Worm (Caenorhabditis elegans) whole organism, L3 larva: ENCODE results near the gene srx-108.

ENCODE experiments used
- R02D3.7 ChIP-seq: fragments of 150-350 bp; optimal IDR thresholded peaks from 2 replicates; lab custom pipeline; 2014; ENCODE audit warnings: missing biosample characterization, missing genetic modification characterization
- ZK546.5 ChIP-seq: sonication (generic microtip); optimal IDR thresholded peaks from 2 replicates; lab custom pipeline; 2017; ENCODE audit warnings: missing biosample characterization, missing genetic modification characterization
- aly-2 ChIP-seq: fragments of 150-350 bp; optimal IDR thresholded peaks from 2 replicates; lab custom pipeline; 2014; ENCODE audit warnings: missing biosample characterization, missing genetic modification characterization
- ama-1 ChIP-seq: fragments of 150-350 bp; optimal IDR thresholded peaks from 2 replicates; lab custom pipeline; 2018
- ceh-16 ChIP-seq: sonication (generic microtip); optimal IDR thresholded peaks from 2 replicates; lab custom pipeline; 2017; ENCODE audit warnings: missing biosample characterization, missing genetic modification characterization
- ceh-28 ChIP-seq: fragments of 150-350 bp; optimal IDR thresholded peaks from 2 replicates; lab custom pipeline; 2014; ENCODE audit warnings: missing biosample characterization, missing genetic modification reagents, missing genetic modification characterization
- ceh-9 ChIP-seq: sonication (generic microtip); optimal IDR thresholded peaks from 2 replicates; lab custom pipeline; 2018; ENCODE audit warnings: missing biosample characterization, missing genetic modification characterization
- egl-27 ChIP-seq: sonication (generic microtip); optimal IDR thresholded peaks from 4 replicates; lab custom pipeline; 2017; ENCODE audit warnings: missing biosample characterization, missing genetic modification reagents, missing genetic modification characterization
- egl-5 ChIP-seq: fragments of 150-350 bp; optimal IDR thresholded peaks from 2 replicates; lab custom pipeline; 2017; ENCODE audit warnings: missing biosample characterization, missing genetic modification reagents, missing genetic modification characterization, inconsistent platforms
- elt-1 ChIP-seq: fragments of 150-350 bp; optimal IDR thresholded peaks from 2 replicates; lab custom pipeline; 2014; ENCODE audit warnings: missing biosample characterization, missing genetic modification characterization
- elt-2 ChIP-seq: sonication (generic microtip); optimal IDR thresholded peaks from 2 replicates; lab custom pipeline; 2016; ENCODE audit warnings: missing genetic modification reagents, mild to moderate bottlenecking, missing genetic modification characterization, missing compliant biosample characterization
- elt-3 ChIP-seq, 3 experiments: fragments of 150-350 bp in 1 of 3; sonication (generic microtip) in 2 of 3; optimal IDR thresholded peaks; 2 replicates in 2 of 3; 4 replicates in 1 of 3; lab custom pipeline; 2014 to 2017; ENCODE audit warnings: missing biosample characterization in 3 of 3, missing genetic modification characterization in 3 of 3
- eor-1 ChIP-seq, 2 experiments: fragments of 150-350 bp; optimal IDR thresholded peaks; 2 replicates each; lab custom pipeline; 2014 to 2018; ENCODE audit warnings: missing biosample characterization in 2 of 2, missing genetic modification characterization in 2 of 2
- fkh-10 ChIP-seq: sonication (generic microtip); optimal IDR thresholded peaks from 2 replicates; lab custom pipeline; 2017; ENCODE audit warnings: missing biosample characterization, missing genetic modification reagents, missing genetic modification characterization
- fos-1 ChIP-seq: fragments of 150-350 bp; optimal IDR thresholded peaks from 2 replicates; lab custom pipeline; 2014; ENCODE audit warnings: missing biosample characterization, missing genetic modification characterization
- hmg-11 ChIP-seq: sonication (generic microtip); optimal IDR thresholded peaks from 2 replicates; lab custom pipeline; 2016; ENCODE audit warnings: missing genetic modification characterization, missing compliant biosample characterization
- jun-1 ChIP-seq: fragments of 150-350 bp; optimal IDR thresholded peaks from 2 replicates; lab custom pipeline; 2014; ENCODE audit warnings: missing biosample characterization, missing genetic modification reagents, missing genetic modification characterization
- lin-15B ChIP-seq: fragments of 150-350 bp; optimal IDR thresholded peaks from 2 replicates; lab custom pipeline; 2014; ENCODE audit warnings: missing biosample characterization, missing genetic modification characterization
- lin-39 ChIP-seq: fragments of 150-350 bp; optimal IDR thresholded peaks from 2 replicates; lab custom pipeline; 2018; ENCODE audit warnings: missing biosample characterization, missing genetic modification reagents, missing genetic modification characterization
- lsy-12 ChIP-seq: sonication (generic microtip); optimal IDR thresholded peaks from 2 replicates; lab custom pipeline; 2016; ENCODE audit warnings: mild to moderate bottlenecking, missing genetic modification characterization, missing compliant biosample characterization
- mdl-1 ChIP-seq: fragments of 150-350 bp; optimal IDR thresholded peaks from 2 replicates; lab custom pipeline; 2014; ENCODE audit warnings: missing biosample characterization, missing genetic modification characterization
- mml-1 ChIP-seq: fragments of 150-350 bp; sonication (generic microtip); optimal IDR thresholded peaks from 3 replicates; lab custom pipeline; 2014; ENCODE audit warnings: missing biosample characterization, missing genetic modification characterization
- nfya-1 ChIP-seq: sonication (generic microtip); optimal IDR thresholded peaks from 2 replicates; lab custom pipeline; 2017; ENCODE audit warnings: missing genetic modification characterization, mild to moderate bottlenecking, missing compliant biosample characterization, antibody characterized with exemption, moderate library complexity; ENCODE audit not compliant: insufficient read depth
- nhr-11 ChIP-seq: fragments of 150-350 bp; optimal IDR thresholded peaks from 2 replicates; lab custom pipeline; 2014; ENCODE audit warnings: missing biosample characterization, missing genetic modification characterization
- nhr-12 ChIP-seq: fragments of 150-350 bp; optimal IDR thresholded peaks from 2 replicates; lab custom pipeline; 2014; ENCODE audit warnings: missing biosample characterization, missing genetic modification characterization
- nhr-23 ChIP-seq: fragments of 150-350 bp; optimal IDR thresholded peaks from 2 replicates; lab custom pipeline; 2014; ENCODE audit warnings: missing biosample characterization, missing genetic modification reagents, missing genetic modification characterization
- nhr-237 ChIP-seq: fragments of 150-350 bp; optimal IDR thresholded peaks from 2 replicates; lab custom pipeline; 2014; ENCODE audit warnings: missing biosample characterization, missing genetic modification characterization
- nhr-25 ChIP-seq: sonication (generic microtip); optimal IDR thresholded peaks from 2 replicates; lab custom pipeline; 2017; ENCODE audit warnings: missing biosample characterization, missing genetic modification characterization
- nhr-28 ChIP-seq: fragments of 150-350 bp; optimal IDR thresholded peaks from 2 replicates; lab custom pipeline; 2014; ENCODE audit warnings: missing biosample characterization, missing genetic modification characterization
- nhr-43 ChIP-seq: sonication (generic microtip); optimal IDR thresholded peaks from 2 replicates; lab custom pipeline; 2016; ENCODE audit warnings: mild to moderate bottlenecking, missing genetic modification characterization, missing compliant biosample characterization; ENCODE audit not compliant: poor library complexity, severe bottlenecking
- nhr-77 ChIP-seq: fragments of 150-350 bp; optimal IDR thresholded peaks from 2 replicates; lab custom pipeline; 2014; ENCODE audit warnings: missing biosample characterization, missing genetic modification characterization
- pha-4 ChIP-seq: fragments of 150-350 bp; optimal IDR thresholded peaks from 2 replicates; lab custom pipeline; 2014; ENCODE audit warnings: missing biosample characterization, missing genetic modification reagents, missing genetic modification characterization
- pqm-1 ChIP-seq: fragments of 150-350 bp; optimal IDR thresholded peaks from 2 replicates; lab custom pipeline; 2017; ENCODE audit warnings: missing biosample characterization, missing genetic modification characterization, inconsistent platforms
- sea-2 ChIP-seq: fragments of 150-350 bp; sonication (generic microtip); optimal IDR thresholded peaks from 4 replicates; lab custom pipeline; 2014; ENCODE audit warnings: missing biosample characterization, missing genetic modification reagents, missing genetic modification characterization
- snpc-4 ChIP-seq: fragments of 150-350 bp; optimal IDR thresholded peaks from 2 replicates; lab custom pipeline; 2014; ENCODE audit warnings: missing biosample characterization, missing genetic modification characterization
- tbx-2 ChIP-seq: sonication (generic microtip); optimal IDR thresholded peaks from 2 replicates; lab custom pipeline; 2016; ENCODE audit warnings: mild to moderate bottlenecking, missing genetic modification characterization, missing compliant biosample characterization
- unc-39 ChIP-seq: sonication (generic microtip); optimal IDR thresholded peaks from 4 replicates; lab custom pipeline; 2017; ENCODE audit warnings: missing biosample characterization, missing genetic modification characterization
- unc-62 ChIP-seq: fragments of 150-350 bp; sonication (generic microtip); optimal IDR thresholded peaks from 4 replicates; lab custom pipeline; 2014; ENCODE audit warnings: missing biosample characterization, missing genetic modification reagents, missing genetic modification characterization
- zag-1 ChIP-seq: fragments of 150-350 bp; optimal IDR thresholded peaks from 2 replicates; lab custom pipeline; 2014; ENCODE audit warnings: missing biosample characterization, missing genetic modification characterization
- ztf-11 ChIP-seq: fragments of 150-350 bp; optimal IDR thresholded peaks from 2 replicates; lab custom pipeline; 2014; ENCODE audit warnings: missing biosample characterization, missing genetic modification characterization
- ztf-4 ChIP-seq: fragments of 150-350 bp; optimal IDR thresholded peaks from 2 replicates; lab custom pipeline; 2014; ENCODE audit warnings: missing biosample characterization, missing genetic modification characterization

srx-108 gene

ce11 chrII:3705320-3705719 lies at the start of gene srx-108:
TSS of gene srx-108 (plus strand) at chrII:3705620.
- TF ChIP-seq nhr-11 (tag; lab: Kevin White, UChicago) (no peak), aly-2 (tag; lab: Kevin White, UChicago) (no peak), fos-1 (tag; lab: Kevin White, UChicago) (no peak), elt-2 (tag; lab: Kevin White, UChicago) (no peak), ztf-4 (tag; lab: Kevin White, UChicago) (no peak), R02D3.7 (tag; lab: Kevin White, UChicago) (no peak), egl-5 (tag; lab: Kevin White, UChicago) (no peak), nhr-25 (tag; lab: Kevin White, UChicago) (no peak), pqm-1 (no peak), lin-15B (tag; lab: Kevin White, UChicago) (no peak), lsy-12 (tag; lab: Kevin White, UChicago) (no peak), snpc-4 (tag; lab: Kevin White, UChicago) (no peak), zag-1 (tag; lab: Kevin White, UChicago) (no peak), ama-1 (no peak), ZK546.5 (tag; lab: Kevin White, UChicago) (no peak), unc-39 (tag; lab: Kevin White, UChicago) (no peak), nhr-43 (tag; lab: Kevin White, UChicago) (no peak), nhr-12 (tag; lab: Kevin White, UChicago) (no peak)

ce11 chrII:3659776-3660175 lies 45.6 kb upstream of the srx-108 start, which contains the start of gene F19B10.4:
TSS of gene F19B10.4 (plus strand) at chrII:3660076.
- TF ChIP-seq nhr-12 (tag; lab: Kevin White, UChicago) (no peak), nhr-77 (tag; lab: Kevin White, UChicago) (no peak), nhr-43 (tag; lab: Kevin White, UChicago) (no peak), eor-1 (tag; optimal IDR thresholded peaks at IDR 0.05; lab: Kevin White, UChicago) (no peak), fkh-10 (GFP tag; lab: Kevin White, UChicago) (no peak), nhr-237 (tag; lab: Kevin White, UChicago) (no peak), pqm-1 (no peak)

- TF ChIP-seq mml-1 (tag; lab: Kevin White, UChicago) (no peak), egl-5 (tag; lab: Kevin White, UChicago) (no peak), egl-27 (tag; lab: Kevin White, UChicago) (no peak), nhr-23 (no peak), lsy-12 (tag; lab: Kevin White, UChicago) (no peak), ceh-16 (no peak), unc-39 (tag; lab: Kevin White, UChicago) (no peak), lin-39 (tag; lab: Kevin White, UChicago) (no peak), hmg-11 (no peak), eor-1 (tag; optimal IDR thresholded peaks at IDR 0.05; lab: Kevin White, UChicago) (no peak), elt-1 (no peak), ceh-9 (no peak), ama-1 (no peak), pha-4 (tag; lab: Kevin White, UChicago) (no peak), sea-2 (GFP tag; lab: Kevin White, UChicago) (no peak), nhr-43 (tag; lab: Kevin White, UChicago) (no peak), ceh-28 (tag; lab: Kevin White, UChicago) (no peak), elt-3 (tag; optimal IDR thresholded peaks at IDR 0.05; lab: Kevin White, UChicago) (peak in 1 of 3 experiments; percentile 41), jun-1 (no peak), tbx-2 (tag; lab: Kevin White, UChicago) (no peak), unc-62 (GFP tag; lab: Kevin White, UChicago) (no peak), elt-2 (tag; lab: Kevin White, UChicago) (peak; percentile 70), fos-1 (tag; lab: Kevin White, UChicago) (no peak), ztf-11 (tag; lab: Kevin White, UChicago) (no peak), mdl-1 (no peak), nfya-1 (tag; lab: Kevin White, UChicago) (peak; percentile 14), nhr-25 (tag; lab: Kevin White, UChicago) (no peak), nhr-11 (tag; lab: Kevin White, UChicago) (no peak), pqm-1 (peak; percentile 56), nhr-28 (tag; lab: Kevin White, UChicago) (no peak)
Measured at ce11 chrII:3661932-3662331, 43.5 kb upstream of the srx-108 start, which contains the start of gene F19B10.13. TSS of gene F19B10.13 (plus strand) at chrII:3662274.
